Fruit fly (Drosophila melanogaster) whole organism, embryonic: ENCODE data around the gene Rabex-5.

Experiments
- Aef1 ChIP-seq: fragments of 200-800 bp; sonication (Bioruptor generic); IDR thresholded peaks from 3 replicates; pipeline ENCODE4 v1.3.6; 2022; ENCODE audit warnings: missing biosample characterization, missing genetic modification characterization
- Blimp-1 ChIP-seq: fragments of 200-800 bp; sonication (Bioruptor generic); optimal IDR thresholded peaks from 3 replicates; lab custom pipeline; 2018; ENCODE audit warnings: missing biosample characterization, missing genetic modification characterization, mild to moderate bottlenecking, moderate library complexity, missing genetic modification reagents
- CG10147 ChIP-seq: fragments of 200-800 bp; sonication (Bioruptor generic); optimal IDR thresholded peaks from 2 replicates; lab custom pipeline; 2019; ENCODE audit warnings: missing biosample characterization, mild to moderate bottlenecking, missing genetic modification characterization, moderate library complexity
- CG1024 ChIP-seq: fragments of 200-800 bp; sonication (Bioruptor generic); IDR thresholded peaks from 2 replicates; pipeline ENCODE4 v1.3.6; 2022; ENCODE audit warnings: missing biosample characterization, missing genetic modification characterization
- CG10321 ChIP-seq: fragments of 200-800 bp; sonication (Bioruptor generic); IDR thresholded peaks from 2 replicates; pipeline ENCODE4 v1.3.6; 2022; ENCODE audit warnings: missing biosample characterization, missing genetic modification characterization
- CG10431 ChIP-seq: fragments of 200-800 bp; sonication (Bioruptor generic); optimal IDR thresholded peaks from 3 replicates; lab custom pipeline; 2018; ENCODE audit warnings: missing biosample characterization, mild to moderate bottlenecking, missing genetic modification characterization
- CG10543 ChIP-seq: fragments of 200-800 bp; sonication (Bioruptor generic); optimal IDR thresholded peaks from 3 replicates; lab custom pipeline; 2017; ENCODE audit warnings: missing biosample characterization, mild to moderate bottlenecking, missing genetic modification characterization, moderate library complexity
- CG12769 ChIP-seq: fragments of 200-800 bp; sonication (Bioruptor generic); optimal IDR thresholded peaks from 2 replicates; lab custom pipeline; 2019; ENCODE audit warnings: missing biosample characterization, mild to moderate bottlenecking, missing genetic modification characterization, moderate library complexity
- CG15011 ChIP-seq: fragments of 200-800 bp; sonication (Bioruptor generic); optimal IDR thresholded peaks from 3 replicates; lab custom pipeline; 2018; ENCODE audit warnings: missing biosample characterization, mild to moderate bottlenecking, missing genetic modification characterization
- CG17612 ChIP-seq: fragments of 200-800 bp; sonication (Bioruptor generic); IDR thresholded peaks from 2 replicates; pipeline ENCODE4 v1.3.6; 2022; ENCODE audit warnings: missing biosample characterization, missing genetic modification characterization
- CG17912 ChIP-seq: fragments of 200-800 bp; sonication (Bioruptor generic); optimal IDR thresholded peaks from 2 replicates; lab custom pipeline; 2018; ENCODE audit warnings: missing biosample characterization, mild to moderate bottlenecking, missing genetic modification characterization
- CG2199 ChIP-seq: fragments of 200-800 bp; sonication (Bioruptor generic); IDR thresholded peaks from 3 replicates; pipeline ENCODE4 v1.3.6; 2022; ENCODE audit warnings: missing biosample characterization, missing genetic modification characterization
- CG2712 ChIP-seq: fragments of 200-800 bp; optimal IDR thresholded peaks from 3 replicates; lab custom pipeline; 2019; ENCODE audit warnings: missing biosample characterization, mild to moderate bottlenecking, missing genetic modification characterization, moderate library complexity
- CG31365 ChIP-seq: fragments of 200-800 bp; sonication (Bioruptor generic); optimal IDR thresholded peaks from 2 replicates; lab custom pipeline; 2018; ENCODE audit warnings: missing biosample characterization, mild to moderate bottlenecking, missing genetic modification characterization
- CG3995 ChIP-seq: fragments of 200-800 bp; sonication (Bioruptor generic); optimal IDR thresholded peaks from 3 replicates; lab custom pipeline; 2016; ENCODE audit warnings: missing biosample characterization, missing genetic modification characterization
- CG5953 ChIP-seq: fragments of 200-800 bp; sonication (Bioruptor generic); IDR thresholded peaks from 2 replicates; pipeline ENCODE4 v1.3.6; 2022; ENCODE audit warnings: missing biosample characterization, missing genetic modification characterization
- CG8281 ChIP-seq: fragments of 200-800 bp; sonication (Bioruptor generic); optimal IDR thresholded peaks from 2 replicates; lab custom pipeline; 2018; ENCODE audit warnings: missing biosample characterization, mild to moderate bottlenecking, missing genetic modification characterization, moderate library complexity
- CG9215 ChIP-seq: fragments of 200-800 bp; sonication (Bioruptor generic); IDR thresholded peaks from 2 replicates; pipeline ENCODE4 v1.3.6; 2022; ENCODE audit warnings: missing biosample characterization, missing genetic modification characterization
- CG9876 ChIP-seq: fragments of 200-800 bp; sonication (Bioruptor generic); optimal IDR thresholded peaks from 2 replicates; lab custom pipeline; 2016; ENCODE audit warnings: missing biosample characterization, missing genetic modification characterization
- Dp ChIP-seq: fragments of 200-800 bp; sonication (Bioruptor generic); optimal IDR thresholded peaks from 2 replicates; lab custom pipeline; 2018; ENCODE audit warnings: missing biosample characterization, mild to moderate bottlenecking, missing genetic modification characterization, moderate library complexity
- Fer1 ChIP-seq: fragments of 200-800 bp; sonication (Bioruptor generic); optimal IDR thresholded peaks from 2 replicates; lab custom pipeline; 2017; ENCODE audit warnings: missing biosample characterization, mild to moderate bottlenecking, missing genetic modification characterization
- Gug ChIP-seq: fragments of 200-800 bp; sonication (Bioruptor generic); IDR thresholded peaks from 4 replicates; pipeline ENCODE4 v1.3.6; 2022; ENCODE audit warnings: missing biosample characterization, missing genetic modification characterization
- Hr39 ChIP-seq: fragments of >200 bp; optimal IDR thresholded peaks from 2 replicates; lab custom pipeline; 2017
- Hsf ChIP-seq: fragments of 200-800 bp; sonication (Bioruptor generic); optimal IDR thresholded peaks from 3 replicates; lab custom pipeline; 2016; ENCODE audit warnings: missing biosample characterization, missing genetic modification characterization
- MTF-1 ChIP-seq: fragments of 200-800 bp; sonication (Bioruptor generic); optimal IDR thresholded peaks from 2 replicates; lab custom pipeline; 2018; ENCODE audit warnings: missing biosample characterization, mild to moderate bottlenecking, missing genetic modification characterization, borderline replicate concordance
- Meics ChIP-seq: fragments of 200-800 bp; sonication (Bioruptor generic); optimal IDR thresholded peaks from 2 replicates; lab custom pipeline; 2017; ENCODE audit warnings: missing biosample characterization, mild to moderate bottlenecking, missing genetic modification characterization
- PHDP ChIP-seq: fragments of 200-800 bp; sonication (Bioruptor generic); optimal IDR thresholded peaks from 3 replicates; lab custom pipeline; 2018; ENCODE audit warnings: missing biosample characterization, mild to moderate bottlenecking, missing genetic modification characterization, moderate library complexity
- Tbp ChIP-seq: fragments of >200 bp; optimal IDR thresholded peaks from 2 replicates; lab custom pipeline; 2018; ENCODE audit warnings: missing biosample characterization, missing genetic modification characterization
- Vsx1 ChIP-seq: fragments of 200-800 bp; sonication (Bioruptor generic); optimal IDR thresholded peaks from 2 replicates; lab custom pipeline; 2017; ENCODE audit warnings: missing biosample characterization, mild to moderate bottlenecking, missing genetic modification characterization, missing genetic modification reagents
- bbx ChIP-seq: fragments of 200-800 bp; sonication (Bioruptor generic); IDR thresholded peaks from 2 replicates; pipeline ENCODE4 v1.3.6; 2022; ENCODE audit warnings: missing biosample characterization, missing genetic modification characterization; ENCODE audit not compliant: partially characterized antibody
- chif ChIP-seq, 2 experiments: fragments of 200-800 bp; sonication (Bioruptor generic); optimal IDR thresholded peaks; 3 replicates each; lab custom pipeline; 2016; ENCODE audit warnings: missing biosample characterization in 2 of 2, missing genetic modification characterization in 2 of 2
- cwo ChIP-seq: fragments of 200-800 bp; sonication (Bioruptor generic); optimal IDR thresholded peaks from 3 replicates; lab custom pipeline; 2017; ENCODE audit warnings: missing biosample characterization, missing genetic modification characterization, mild to moderate bottlenecking, moderate library complexity, missing genetic modification reagents
- dimm ChIP-seq: fragments of 200-800 bp; sonication (Bioruptor generic); IDR thresholded peaks from 2 replicates; pipeline ENCODE4 v1.3.6; 2022; ENCODE audit warnings: missing biosample characterization, missing genetic modification characterization
- dysf ChIP-seq: fragments of 200-800 bp; sonication (Bioruptor generic); IDR thresholded peaks from 3 replicates; pipeline ENCODE4 v1.3.6; 2022; ENCODE audit warnings: missing biosample characterization, missing genetic modification characterization
- fd96Cb ChIP-seq: fragments of 200-800 bp; sonication (Bioruptor generic); optimal IDR thresholded peaks from 2 replicates; lab custom pipeline; 2018; ENCODE audit warnings: missing biosample characterization, mild to moderate bottlenecking, missing genetic modification characterization, moderate library complexity
- ham ChIP-seq: fragments of 200-800 bp; sonication (Bioruptor generic); IDR thresholded peaks from 2 replicates; pipeline ENCODE4 v1.3.6; 2022; ENCODE audit warnings: missing biosample characterization, missing genetic modification characterization
- her ChIP-seq: fragments of 200-800 bp; sonication (Bioruptor generic); optimal IDR thresholded peaks from 2 replicates; lab custom pipeline; 2016; ENCODE audit warnings: missing biosample characterization, missing genetic modification characterization
- knrl ChIP-seq: fragments of 200-800 bp; sonication (Bioruptor generic); IDR thresholded peaks from 3 replicates; pipeline ENCODE4 v1.3.6; 2022; ENCODE audit warnings: missing biosample characterization, missing genetic modification characterization; ENCODE audit not compliant: partially characterized antibody
- lbe ChIP-seq: fragments of 200-800 bp; sonication (Bioruptor generic); optimal IDR thresholded peaks from 2 replicates; lab custom pipeline; 2016; ENCODE audit warnings: missing biosample characterization, mild to moderate bottlenecking, missing genetic modification characterization
- mld ChIP-seq: fragments of 200-800 bp; sonication (Bioruptor generic); IDR thresholded peaks from 3 replicates; pipeline ENCODE4 v1.3.6; 2022; ENCODE audit warnings: missing biosample characterization, missing genetic modification characterization; ENCODE audit not compliant: partially characterized antibody
- phol ChIP-seq: fragments of 200-800 bp; sonication (Bioruptor generic); optimal IDR thresholded peaks from 3 replicates; lab custom pipeline; 2018; ENCODE audit warnings: missing biosample characterization, mild to moderate bottlenecking, missing genetic modification characterization, moderate library complexity
- pita ChIP-seq: fragments of 200-800 bp; sonication (Bioruptor generic); optimal IDR thresholded peaks from 2 replicates; lab custom pipeline; 2017; ENCODE audit warnings: missing biosample characterization, mild to moderate bottlenecking, missing genetic modification characterization
- pnt ChIP-seq: fragments of 200-800 bp; sonication (Bioruptor generic); optimal IDR thresholded peaks from 3 replicates; lab custom pipeline; 2016; ENCODE audit warnings: missing biosample characterization, missing genetic modification characterization
- repo ChIP-seq: fragments of 200-800 bp; sonication (Bioruptor generic); optimal IDR thresholded peaks from 2 replicates; lab custom pipeline; 2016; ENCODE audit warnings: missing biosample characterization, missing genetic modification characterization
- run ChIP-seq: fragments of 200-800 bp; sonication (Bioruptor generic); optimal IDR thresholded peaks from 3 replicates; lab custom pipeline; 2018; ENCODE audit warnings: missing biosample characterization, mild to moderate bottlenecking, missing genetic modification characterization
- scrt ChIP-seq: fragments of 200-800 bp; sonication (Bioruptor generic); optimal IDR thresholded peaks from 2 replicates; lab custom pipeline; 2018; ENCODE audit warnings: missing biosample characterization, mild to moderate bottlenecking, missing genetic modification characterization, moderate library complexity
- stc ChIP-seq: fragments of 200-800 bp; sonication (Bioruptor generic); IDR thresholded peaks from 2 replicates; pipeline ENCODE4 v1.3.6; 2022; ENCODE audit warnings: missing biosample characterization, missing genetic modification characterization
- tin ChIP-seq: fragments of 200-800 bp; sonication (Bioruptor generic); optimal IDR thresholded peaks from 3 replicates; lab custom pipeline; 2016; ENCODE audit warnings: missing biosample characterization, missing genetic modification characterization
- trem ChIP-seq: fragments of 200-800 bp; optimal IDR thresholded peaks from 3 replicates; lab custom pipeline; 2019; ENCODE audit warnings: missing biosample characterization, mild to moderate bottlenecking, missing genetic modification characterization, moderate library complexity
- wek ChIP-seq: fragments of 200-800 bp; sonication (Bioruptor generic); optimal IDR thresholded peaks from 3 replicates; lab custom pipeline; 2018; ENCODE audit warnings: missing biosample characterization, mild to moderate bottlenecking, missing genetic modification characterization, moderate library complexity
- wor ChIP-seq: fragments of 200-800 bp; sonication (Bioruptor generic); IDR thresholded peaks from 2 replicates; pipeline ENCODE4 v1.3.6; 2022; ENCODE audit warnings: missing biosample characterization, missing genetic modification characterization

The Rabex-5 gene

DNA sequence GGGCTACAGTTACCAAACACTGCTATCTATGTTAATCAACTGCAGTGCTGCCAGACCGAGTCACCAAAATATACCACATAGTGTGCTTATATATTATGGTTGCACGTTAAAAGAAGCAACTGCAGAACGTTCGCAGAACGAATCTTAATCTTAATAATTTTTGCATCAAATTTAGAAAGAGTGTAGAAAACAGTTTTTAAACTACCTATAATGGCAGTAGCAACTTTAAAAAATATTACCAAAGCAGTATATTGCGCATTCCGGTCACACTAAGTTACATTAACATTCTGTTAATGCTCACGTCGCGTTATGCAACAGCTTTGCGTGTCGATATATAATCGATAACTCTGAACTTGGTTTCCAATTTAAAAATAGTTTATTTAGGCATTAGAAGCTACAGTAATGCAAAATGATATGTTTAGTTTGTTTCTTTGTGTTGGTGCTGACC is 46.4 kb downstream of the Rabex-5 start, which contains the start of gene indra (continued):
- TF ChIP-seq Tbp (GFP tag; lab: Kevin White, UChicago) (peak; percentile 3), run (tag; lab: Kevin White, UChicago) (no peak), Meics (GFP tag; lab: Kevin White, UChicago) (no peak), dimm (no peak), CG12769 (tag; lab: Kevin White, UChicago) (no peak), pnt (GFP tag; lab: Kevin White, UChicago) (peak; percentile 42), her (peak; percentile 8), cwo (GFP tag; lab: Kevin White, UChicago) (no peak), Vsx1 (GFP tag; lab: Kevin White, UChicago) (no peak), stc (no peak), mld (GFP tag; lab: Robert Waterston, UW) (0 out of 3 replicates have a peak, but pooled peaks have one; percentile 53), CG8281 (tag; lab: Kevin White, UChicago) (no peak), dysf (peak; percentile 39; the same call in 1 of the 3 replicates), lbe (GFP tag; lab: Kevin White, UChicago) (no peak), CG2712 (tag; lab: Kevin White, UChicago) (no peak), MTF-1 (no peak), CG17612 (GFP tag; lab: Robert Waterston, UW) (no peak), Aef1 (GFP tag; lab: Robert Waterston, UW) (peak; percentile 38; the same call in 1 of the 3 replicates), CG5953 (GFP tag; lab: Robert Waterston, UW) (no peak), chif (GFP tag; optimal IDR thresholded peaks at IDR 0.05; lab: Kevin White, UChicago) (peak; percentile 8 to 69), CG2199 (GFP tag; lab: Robert Waterston, UW) (no peak), wek (GFP tag; lab: Kevin White, UChicago) (no peak), CG10431 (GFP tag; lab: Kevin White, UChicago) (no peak), CG10321 (GFP tag; lab: Robert Waterston, UW) (no peak), Hr39 (lab: Kevin White, UChicago) (no peak), wor (GFP tag; lab: Robert Waterston, UW) (no peak), trem (tag; lab: Kevin White, UChicago) (peak; percentile 82), CG31365 (tag; lab: Kevin White, UChicago) (no peak), scrt (no peak), tin (GFP tag; lab: Kevin White, UChicago) (peak; percentile 56), CG9215 (GFP tag; lab: Robert Waterston, UW) (peak; percentile 55; the same call in 1 of the 2 replicates), CG15011 (GFP tag; lab: Kevin White, UChicago) (no peak), CG10543 (GFP tag; lab: Kevin White, UChicago) (peak; percentile 44), ham (GFP tag; lab: Robert Waterston, UW) (no peak), Hsf (GFP tag; lab: Kevin White, UChicago) (peak; percentile 36), PHDP (peak; percentile 64), CG3995 (GFP tag; lab: Kevin White, UChicago) (peak; percentile 91), CG9876 (GFP tag; lab: Kevin White, UChicago) (peak; percentile 52), CG17912 (no peak), pita (GFP tag; lab: Kevin White, UChicago) (no peak), Gug (GFP tag; lab: Robert Waterston, UW) (no peak), Fer1 (peak; percentile 44), CG1024 (GFP tag; lab: Robert Waterston, UW) (no peak), phol (tag; lab: Kevin White, UChicago) (peak; percentile 77), bbx (GFP tag; lab: Robert Waterston, UW) (peak; percentile 76), knrl (GFP tag; lab: Robert Waterston, UW) (peak; percentile 33; the same call in 1 of the 3 replicates), CG10147 (no peak), Blimp-1 (GFP tag; lab: Kevin White, UChicago) (no peak), fd96Cb (tag; lab: Kevin White, UChicago) (peak; percentile 38), Dp (peak; percentile 76), repo (peak; percentile 12)
